Fruit fly (Drosophila melanogaster): ENCODE data around the gene svr.

The svr gene

dm6 chrX:499589-500041 lies 3.4 kb downstream of the svr start (continued):
- TF ChIP-seq CG15336 (GFP tag; IDR thresholded peaks at IDR 0.05) = peak; percentile 82
- peak; percentile 83 for TF ChIP-seq net (GFP tag; optimal IDR thresholded peaks at IDR 0.05)
- peak; percentile 72 for TF ChIP-seq Ets96B (tag; optimal IDR thresholded peaks at IDR 0.05)
- peak; percentile 71 for TF ChIP-seq CG3032 (tag; optimal IDR thresholded peaks at IDR 0.05)
- TF ChIP-seq topi (GFP tag; optimal IDR thresholded peaks at IDR 0.05) = peak; percentile 79
- peak; percentile 79 for TF ChIP-seq Sox14 (GFP tag; optimal IDR thresholded peaks at IDR 0.05)
- TF ChIP-seq Met (GFP tag; optimal IDR thresholded peaks at IDR 0.05) = no peak
- TF ChIP-seq fd85E (GFP tag; optimal IDR thresholded peaks at IDR 0.05) = peak; percentile 3
- peak; percentile 80 for TF ChIP-seq eg (GFP tag; IDR thresholded peaks at IDR 0.05)
- TF ChIP-seq fd59A (GFP tag; optimal IDR thresholded peaks at IDR 0.05) = peak; percentile 62
- TF ChIP-seq Eip93F (GFP tag; optimal IDR thresholded peaks at IDR 0.05) = peak; percentile 4
- TF ChIP-seq Hr38 (GFP tag; optimal IDR thresholded peaks at IDR 0.05) = no peak
- TF ChIP-seq CG3919 (GFP tag; optimal IDR thresholded peaks at IDR 0.05) = no peak
- TF ChIP-seq OdsH (GFP tag; optimal IDR thresholded peaks at IDR 0.05) = no peak
- no peak for TF ChIP-seq Smox (GFP tag; optimal IDR thresholded peaks at IDR 0.05)
- TF ChIP-seq fkh (GFP tag; optimal IDR thresholded peaks at IDR 0.05) = peak; percentile 90
- peak; percentile 71 for TF ChIP-seq CG6808 (GFP tag; optimal IDR thresholded peaks at IDR 0.05)
- peak; percentile 84 for TF ChIP-seq Hr4 (GFP tag; optimal IDR thresholded peaks at IDR 0.05)
- no peak for TF ChIP-seq pdm3 (GFP tag; optimal IDR thresholded peaks at IDR 0.05)
- TF ChIP-seq CG11902 (GFP tag; optimal IDR thresholded peaks at IDR 0.05) = peak; percentile 10
- TF ChIP-seq CG7368 (GFP tag; optimal IDR thresholded peaks at IDR 0.05) = peak; percentile 46

dm6 chrX:509117-509516 lies 12.9 kb downstream of the svr start, which contains the start of gene arg:
arg (plus strand) TSS chrX:509435.
- TF ChIP-seq svp (GFP tag) (peak; percentile 82), Ets21C (GFP tag; optimal IDR thresholded peaks at IDR 0.05) (no peak), dsx (GFP tag; optimal IDR thresholded peaks at IDR 0.05; ENCODE audit: poor library complexity, severe bottlenecking) (peak; percentile 55)

dm6 chrX:510528-510927 lies 14.3 kb downstream of the svr start:
- TF ChIP-seq CG32006 (GFP tag; optimal IDR thresholded peaks at IDR 0.05) (no peak), fkh (GFP tag; optimal IDR thresholded peaks at IDR 0.05) (peak; percentile 53), Ets96B (tag; optimal IDR thresholded peaks at IDR 0.05) (no peak), CG11294 (GFP tag; IDR thresholded peaks at IDR 0.05) (no peak), vri (GFP tag; optimal IDR thresholded peaks at IDR 0.05) (peak; percentile 55), CG11762 (GFP tag; optimal IDR thresholded peaks at IDR 0.05; ENCODE audit: insufficient read depth) (no peak), CG11902 (GFP tag; optimal IDR thresholded peaks at IDR 0.05) (no peak), svp (GFP tag) (peak; percentile 94), Hr38 (GFP tag; optimal IDR thresholded peaks at IDR 0.05) (no peak), Lpt (GFP tag; optimal IDR thresholded peaks at IDR 0.05) (no peak), salr (GFP tag; optimal IDR thresholded peaks at IDR 0.05) (no peak)

dm6 chrX:512527-512926 lies 16.3 kb downstream of the svr start:
- TF ChIP-seq Ets96B (tag; optimal IDR thresholded peaks at IDR 0.05) (no peak), svp (GFP tag) (peak; percentile 25), CG9139 (GFP tag; optimal IDR thresholded peaks at IDR 0.05) (no peak), Hr38 (GFP tag; optimal IDR thresholded peaks at IDR 0.05) (no peak), Hr4 (GFP tag; optimal IDR thresholded peaks at IDR 0.05) (no peak), CG6163 (GFP tag; IDR thresholded peaks at IDR 0.05) (no peak), CG3919 (GFP tag; optimal IDR thresholded peaks at IDR 0.05) (no peak), CG10669 (GFP tag; optimal IDR thresholded peaks at IDR 0.05) (no peak), CG4318 (GFP tag; optimal IDR thresholded peaks at IDR 0.05) (no peak), Eip78C (GFP tag) (peak; percentile 67), CG6808 (GFP tag; optimal IDR thresholded peaks at IDR 0.05) (no peak)

All from whole organism, prepupa.